Worm (Caenorhabditis elegans) whole organism, L2 larva: ENCODE data around the gene ZC373.5.
A peak's percentile ranks its signal among the peaks of the same experiment; 100 is the strongest.

ENCODE experiments used
- C34F6.9 ChIP-seq: fragments of 150-350 bp; optimal IDR thresholded peaks from 2 replicates; lab custom pipeline; 2014; ENCODE audit warnings: missing biosample characterization, missing genetic modification characterization
- F13H6.1 ChIP-seq: sonication (generic microtip); optimal IDR thresholded peaks from 2 replicates; lab custom pipeline; 2016; ENCODE audit warnings: missing genetic modification characterization, missing compliant biosample characterization
- Y55F3AM.14 ChIP-seq: fragments of 200-800 bp; sonication (Bioruptor generic); optimal IDR thresholded peaks from 2 replicates; lab custom pipeline; 2018; ENCODE audit warnings: mild to moderate bottlenecking, missing genetic modification characterization, missing compliant biosample characterization
- ZK546.5 ChIP-seq: sonication (generic microtip); optimal IDR thresholded peaks from 2 replicates; lab custom pipeline; 2017; ENCODE audit warnings: missing biosample characterization, missing genetic modification characterization
- aly-2 ChIP-seq: fragments of 150-350 bp; optimal IDR thresholded peaks from 2 replicates; lab custom pipeline; 2014; ENCODE audit warnings: missing biosample characterization, missing genetic modification characterization
- ama-1 ChIP-seq: fragments of 150-350 bp; optimal IDR thresholded peaks from 2 replicates; lab custom pipeline; 2018; ENCODE audit warnings: inconsistent platforms
- blmp-1 ChIP-seq: sonication (generic microtip); optimal IDR thresholded peaks from 2 replicates; lab custom pipeline; 2017; ENCODE audit warnings: missing genetic modification characterization, mild to moderate bottlenecking, missing compliant biosample characterization, antibody characterized with exemption, moderate library complexity; ENCODE audit not compliant: insufficient read depth
- ceh-16 ChIP-seq: fragments of 150-350 bp; optimal IDR thresholded peaks from 2 replicates; lab custom pipeline; 2014; ENCODE audit warnings: missing biosample characterization, missing genetic modification characterization
- ceh-82 ChIP-seq: fragments of 150-350 bp; optimal IDR thresholded peaks from 2 replicates; lab custom pipeline; 2014; ENCODE audit warnings: missing biosample characterization, missing genetic modification characterization
- crh-2 ChIP-seq: sonication (generic microtip); optimal IDR thresholded peaks from 2 replicates; lab custom pipeline; 2017; ENCODE audit warnings: missing biosample characterization, missing genetic modification characterization
- dmd-4 ChIP-seq: sonication (generic microtip); optimal IDR thresholded peaks from 2 replicates; lab custom pipeline; 2017; ENCODE audit warnings: missing biosample characterization, missing genetic modification characterization
- egl-27 ChIP-seq: sonication (generic microtip); optimal IDR thresholded peaks from 3 replicates; lab custom pipeline; 2017; ENCODE audit warnings: missing biosample characterization, missing genetic modification reagents, missing genetic modification characterization
- elt-1 ChIP-seq: fragments of 150-350 bp; optimal IDR thresholded peaks from 2 replicates; lab custom pipeline; 2014; ENCODE audit warnings: missing biosample characterization, missing genetic modification characterization
- elt-3 ChIP-seq: sonication (generic microtip); optimal IDR thresholded peaks from 2 replicates; lab custom pipeline; 2017; ENCODE audit warnings: missing biosample characterization, missing genetic modification characterization
- fos-1 ChIP-seq: fragments of 150-350 bp; optimal IDR thresholded peaks from 2 replicates; lab custom pipeline; 2014; ENCODE audit warnings: missing biosample characterization, missing genetic modification characterization
- gmeb-1 ChIP-seq: fragments of 150-350 bp; optimal IDR thresholded peaks from 2 replicates; lab custom pipeline; 2014; ENCODE audit warnings: missing biosample characterization, missing genetic modification characterization
- lin-11 ChIP-seq: fragments of 150-350 bp; sonication (generic microtip); optimal IDR thresholded peaks from 2 replicates; lab custom pipeline; 2014; ENCODE audit warnings: missing biosample characterization, missing genetic modification characterization, inconsistent platforms, mixed read lengths
- lin-13 ChIP-seq: fragments of 150-350 bp; optimal IDR thresholded peaks from 2 replicates; lab custom pipeline; 2014; ENCODE audit warnings: missing biosample characterization, missing genetic modification reagents, missing genetic modification characterization
- lsy-2 ChIP-seq, 2 experiments: fragments of 150-350 bp in 1 of 2; sonication (generic microtip) in 1 of 2; optimal IDR thresholded peaks; 2 replicates each; lab custom pipeline; 2014 to 2017; ENCODE audit warnings: missing biosample characterization in 2 of 2, missing genetic modification characterization in 2 of 2
- mab-5 ChIP-seq: fragments of 150-350 bp; optimal IDR thresholded peaks from 2 replicates; lab custom pipeline; 2014; ENCODE audit warnings: missing biosample characterization, missing genetic modification characterization
- mbf-1 ChIP-seq: sonication (generic microtip); optimal IDR thresholded peaks from 2 replicates; lab custom pipeline; 2017; ENCODE audit warnings: missing biosample characterization, missing genetic modification characterization
- mdl-1 ChIP-seq, 2 experiments: fragments of 150-350 bp in 1 of 2; sonication (generic microtip) in 1 of 2; optimal IDR thresholded peaks; 2 replicates each; lab custom pipeline; 2017; ENCODE audit warnings: missing biosample characterization in 2 of 2, missing genetic modification characterization in 2 of 2
- nhr-10 ChIP-seq: sonication (generic microtip); optimal IDR thresholded peaks from 2 replicates; lab custom pipeline; 2017; ENCODE audit warnings: missing biosample characterization, missing genetic modification characterization
- nhr-129 ChIP-seq: fragments of 150-350 bp; optimal IDR thresholded peaks from 2 replicates; lab custom pipeline; 2014; ENCODE audit warnings: missing biosample characterization, missing genetic modification characterization
- nhr-23 ChIP-seq: fragments of 150-350 bp; optimal IDR thresholded peaks from 2 replicates; lab custom pipeline; 2014; ENCODE audit warnings: missing biosample characterization, missing genetic modification reagents, missing genetic modification characterization
- nhr-237 ChIP-seq: fragments of 150-350 bp; optimal IDR thresholded peaks from 2 replicates; lab custom pipeline; 2014; ENCODE audit warnings: missing biosample characterization, missing genetic modification characterization
- nhr-6 ChIP-seq: fragments of 150-350 bp; optimal IDR thresholded peaks from 2 replicates; lab custom pipeline; 2014; ENCODE audit warnings: missing biosample characterization, missing genetic modification characterization
- peb-1 ChIP-seq: fragments of 150-350 bp; optimal IDR thresholded peaks from 2 replicates; lab custom pipeline; 2014; ENCODE audit warnings: missing biosample characterization, missing genetic modification characterization
- sem-4 ChIP-seq: fragments of 150-350 bp; optimal IDR thresholded peaks from 2 replicates; lab custom pipeline; 2014; ENCODE audit warnings: missing biosample characterization, missing genetic modification reagents, missing genetic modification characterization
- skn-1 ChIP-seq: sonication (generic microtip); optimal IDR thresholded peaks from 2 replicates; lab custom pipeline; 2017; ENCODE audit warnings: missing biosample characterization, missing genetic modification characterization
- sma-3 ChIP-seq: sonication (generic microtip); optimal IDR thresholded peaks from 2 replicates; lab custom pipeline; 2016; ENCODE audit warnings: missing genetic modification reagents, missing genetic modification characterization, missing compliant biosample characterization
- sma-9 ChIP-seq, 2 experiments: fragments of 150-350 bp in 1 of 2; sonication (generic microtip) in 1 of 2; optimal IDR thresholded peaks; 2 replicates each; lab custom pipeline; 2014 to 2016; ENCODE audit warnings: missing genetic modification characterization in 2 of 2, mild to moderate bottlenecking in 1 of 2, missing biosample characterization in 1 of 2, missing compliant biosample characterization in 1 of 2, missing genetic modification reagents in 1 of 2, moderate library complexity in 1 of 2
- snpc-4 ChIP-seq: fragments of 150-350 bp; optimal IDR thresholded peaks from 2 replicates; lab custom pipeline; 2014; ENCODE audit warnings: missing biosample characterization, missing genetic modification characterization
- unc-39 ChIP-seq: fragments of 150-350 bp; optimal IDR thresholded peaks from 2 replicates; lab custom pipeline; 2014; ENCODE audit warnings: missing biosample characterization, missing genetic modification characterization
- unc-55 ChIP-seq: fragments of 150-350 bp; sonication (generic microtip); optimal IDR thresholded peaks from 3 replicates; lab custom pipeline; 2014; ENCODE audit warnings: missing biosample characterization, missing genetic modification reagents, missing genetic modification characterization
- unc-62 ChIP-seq: fragments of 150-350 bp; optimal IDR thresholded peaks from 2 replicates; lab custom pipeline; 2014; ENCODE audit warnings: missing biosample characterization, missing genetic modification reagents, missing genetic modification characterization
- ztf-1 ChIP-seq: fragments of 200-800 bp; sonication (Bioruptor generic); conservative IDR thresholded peaks from 2 replicates; pipeline ENCODE4 v1.3.6; 2022; ENCODE audit warnings: missing genetic modification characterization, missing compliant biosample characterization
- ztf-11 ChIP-seq: sonication (generic microtip); optimal IDR thresholded peaks from 2 replicates; lab custom pipeline; 2017; ENCODE audit warnings: missing biosample characterization, missing genetic modification characterization

The ZC373.5 gene

DNA sequence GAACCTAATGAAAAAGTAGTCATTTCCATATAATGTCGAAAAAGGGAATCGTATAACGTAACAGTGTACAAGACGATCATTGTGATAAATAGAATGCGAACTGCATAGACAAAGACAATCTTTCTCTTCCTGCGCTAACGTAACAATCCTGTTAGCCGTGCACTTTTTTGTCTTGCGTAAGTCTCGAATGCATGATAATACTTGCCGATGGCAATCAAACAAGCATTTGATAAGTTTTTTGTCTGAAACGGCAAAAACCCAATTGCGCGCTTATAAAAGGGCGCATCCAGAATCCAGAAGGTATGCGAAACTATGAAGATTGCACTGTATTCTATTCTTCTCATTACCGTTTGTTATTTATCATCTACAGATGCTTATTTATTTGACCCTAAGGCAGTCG, 797 bp upstream of the ZC373.5 start, which contains the start of gene dao-4:
Gene dao-4 (plus strand): TSS at position 301 of the 400 bp plus-strand sequence.
- no peak for TF ChIP-seq egl-27 (tag; lab: Kevin White, UChicago)
- no peak for TF ChIP-seq blmp-1 (tag; lab: Kevin White, UChicago)
- TF ChIP-seq nhr-23 (tag; lab: Kevin White, UChicago): no peak
- no peak for TF ChIP-seq unc-62 (GFP tag; lab: Kevin White, UChicago)
- no peak for TF ChIP-seq gmeb-1 (tag; lab: Kevin White, UChicago)
- no peak for TF ChIP-seq lsy-2 (tag; optimal IDR thresholded peaks at IDR 0.05; lab: Kevin White, UChicago)
- TF ChIP-seq unc-55 (GFP tag; lab: Kevin White, UChicago): no peak
- no peak for TF ChIP-seq C34F6.9
- TF ChIP-seq ama-1 (lab: Kevin White, UChicago): no peak
- TF ChIP-seq crh-2: no peak
- no peak for TF ChIP-seq F13H6.1 (tag; lab: Kevin White, UChicago)
- no peak for TF ChIP-seq mbf-1
- TF ChIP-seq peb-1: no peak
- no peak for TF ChIP-seq aly-2
- TF ChIP-seq elt-1 (tag; lab: Kevin White, UChicago): no peak
- TF ChIP-seq sem-4: no peak
- no peak for TF ChIP-seq mab-5 (tag; lab: Kevin White, UChicago)

DNA sequence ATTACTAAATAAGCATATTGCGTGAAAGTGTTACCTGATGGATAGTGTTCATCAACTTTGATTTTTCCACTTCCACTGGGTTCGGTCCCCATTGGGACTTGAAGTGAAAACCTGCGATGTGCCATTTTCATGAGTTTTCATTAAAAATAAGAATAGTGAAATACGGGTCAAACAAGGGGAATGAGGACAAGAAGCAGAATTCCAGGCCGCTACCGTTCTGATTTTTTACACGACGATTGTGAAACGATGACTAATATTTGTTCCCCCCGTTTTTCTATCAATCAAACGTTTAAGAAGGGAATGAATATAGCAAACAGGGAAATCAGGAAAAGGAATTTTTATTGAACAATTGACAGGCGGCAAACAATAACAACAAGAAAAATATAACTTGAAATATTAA, 4.5 kb downstream of the ZC373.5 start, which contains the start of gene mlck-1:
Gene mlck-1 (minus strand): TSS at position 101 of the 400 bp plus-strand sequence.
- TF ChIP-seq elt-3 (tag; lab: Kevin White, UChicago) (no peak), mbf-1 (no peak), lin-13 (GFP tag; lab: Kevin White, UChicago) (no peak), fos-1 (no peak), ZK546.5 (tag; lab: Kevin White, UChicago) (no peak), ceh-82 (tag; lab: Kevin White, UChicago) (no peak), sma-3 (GFP tag; lab: Kevin White, UChicago) (no peak), lsy-2 (tag; optimal IDR thresholded peaks at IDR 0.05; lab: Kevin White, UChicago) (no peak)

DNA sequence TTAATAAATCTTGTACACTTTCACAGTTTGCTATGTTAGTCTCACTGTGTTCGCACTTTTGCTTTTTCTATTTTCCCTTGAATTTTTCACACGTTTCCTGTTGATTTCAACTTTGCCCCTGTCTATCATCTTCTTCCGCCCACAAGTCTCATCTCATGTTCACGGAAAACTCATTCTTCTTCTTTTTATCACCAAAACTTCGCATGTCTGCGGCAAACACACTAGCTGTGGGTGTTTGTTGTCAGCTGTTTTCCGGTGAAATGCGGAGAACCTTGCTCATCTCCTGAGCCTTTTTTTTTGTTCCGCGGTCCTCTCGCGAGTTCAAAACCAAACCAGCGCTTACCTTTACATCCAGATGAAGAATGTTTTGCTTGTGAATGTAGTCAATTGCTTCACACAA, 5.7 kb downstream of the ZC373.5 start:
- TF ChIP-seq nhr-129 (tag; lab: Kevin White, UChicago): peak; percentile 37
- no peak for TF ChIP-seq nhr-6
- no peak for TF ChIP-seq ztf-1 (GFP tag; lab: Robert Waterston, UW)
- peak; percentile 45 for TF ChIP-seq F13H6.1 (tag; lab: Kevin White, UChicago)
- TF ChIP-seq sma-9 (GFP tag; optimal IDR thresholded peaks at IDR 0.05; lab: Kevin White, UChicago): peak; percentile 28
- TF ChIP-seq sma-9 (tag; optimal IDR thresholded peaks at IDR 0.05; lab: Kevin White, UChicago): no peak

DNA sequence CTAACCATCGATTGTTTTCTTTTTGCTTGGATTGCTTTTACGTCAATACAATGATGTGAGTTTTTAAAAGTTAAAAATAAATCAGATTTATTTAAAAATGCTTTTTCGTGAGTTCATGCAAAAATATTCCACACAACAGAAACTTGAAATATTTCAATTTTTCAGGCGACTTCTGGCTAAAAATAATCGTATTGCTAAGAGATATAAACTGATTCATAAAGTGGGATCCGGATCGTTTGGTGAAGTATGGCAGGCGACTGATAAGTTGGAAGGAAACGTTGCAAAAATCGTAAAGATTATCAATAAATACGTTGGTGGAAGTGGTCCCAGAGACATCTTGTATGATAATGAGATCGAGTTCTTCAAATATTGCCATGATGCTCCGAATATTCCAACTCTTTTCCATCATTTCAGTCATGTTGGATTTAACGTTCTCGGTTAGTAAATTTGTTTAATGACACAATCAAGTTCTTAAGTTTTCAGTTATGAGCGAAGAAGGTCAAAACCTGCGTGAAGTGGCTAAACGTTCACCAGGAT, 13.6 kb downstream of the ZC373.5 start, which contains the start of gene ZC373.3:
Gene ZC373.3 (plus strand): TSS at position 51 of the 537 bp plus-strand sequence.
- no peak for TF ChIP-seq unc-62 (GFP tag; lab: Kevin White, UChicago)
- no peak for TF ChIP-seq crh-2
- no peak for TF ChIP-seq snpc-4 (tag; lab: Kevin White, UChicago)
- TF ChIP-seq mdl-1 (tag; optimal IDR thresholded peaks at IDR 0.05; lab: Kevin White, UChicago): no peak
- no peak for TF ChIP-seq ztf-1 (GFP tag; lab: Robert Waterston, UW)

DNA sequence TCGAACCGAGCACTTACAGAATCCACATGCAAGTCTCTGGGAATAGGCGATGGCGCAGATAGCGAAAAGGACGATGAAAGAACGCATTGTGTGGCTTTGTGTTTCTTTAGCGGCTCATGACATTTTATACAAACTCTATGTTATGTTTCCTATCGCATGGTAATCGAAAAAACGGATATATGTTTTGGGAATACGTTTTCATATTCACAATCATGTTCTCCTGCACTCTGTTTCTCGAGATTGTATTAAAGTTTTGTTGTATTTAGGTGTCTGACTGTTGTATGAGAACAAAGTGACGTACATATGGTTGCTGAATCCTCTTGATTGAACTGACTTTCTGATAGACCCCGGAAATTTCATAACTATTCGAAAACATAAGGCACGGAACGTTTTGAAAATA, 15.9 kb downstream of the ZC373.5 start, which contains the start of gene ZC373.2:
Gene ZC373.2 (minus strand): TSS at position 101 of the 400 bp plus-strand sequence.
- TF ChIP-seq sma-3 (GFP tag; lab: Kevin White, UChicago): no peak
- TF ChIP-seq ceh-16 (tag; lab: Kevin White, UChicago): no peak
- no peak for TF ChIP-seq Y55F3AM.14 (GFP tag; lab: Kevin White, UChicago)
- no peak for TF ChIP-seq ztf-11
- no peak for TF ChIP-seq unc-39 (tag; lab: Kevin White, UChicago)
- TF ChIP-seq ZK546.5 (tag; lab: Kevin White, UChicago): no peak
- no peak for TF ChIP-seq peb-1
- TF ChIP-seq lsy-2 (tag; optimal IDR thresholded peaks at IDR 0.05; lab: Kevin White, UChicago): no peak
- TF ChIP-seq gmeb-1 (tag; lab: Kevin White, UChicago): no peak
- TF ChIP-seq lin-11: no peak
- TF ChIP-seq skn-1 (tag; lab: Kevin White, UChicago): no peak
- no peak for TF ChIP-seq ztf-1 (GFP tag; lab: Robert Waterston, UW)
- TF ChIP-seq dmd-4 (tag; lab: Kevin White, UChicago): no peak
- no peak for TF ChIP-seq elt-3 (tag; lab: Kevin White, UChicago)
- no peak for TF ChIP-seq C34F6.9
- TF ChIP-seq nhr-10 (tag; lab: Kevin White, UChicago): no peak
- no peak for TF ChIP-seq nhr-237 (tag; lab: Kevin White, UChicago)
- no peak for TF ChIP-seq mab-5 (tag; lab: Kevin White, UChicago)
- TF ChIP-seq lin-13 (GFP tag; lab: Kevin White, UChicago): no peak
- TF ChIP-seq, all 48 proteins: peak for 0
